Fruit fly (Drosophila melanogaster): ENCODE data around the gene CG43056.

dm6 chr2L:4400653-4401052 lies 36.9 kb upstream of the CG43056 start, which contains the start of gene CG33003:
- TF ChIP-seq lz (GFP tag; optimal IDR thresholded peaks at IDR 0.05) = no peak
- TF ChIP-seq Hr39 (GFP tag; optimal IDR thresholded peaks at IDR 0.05) = no peak

Data from whole organism, prepupa.